Fruit fly (Drosophila melanogaster) whole organism, adult: ENCODE results near the gene CG1750.

Source experiments
- CG12768 ChIP-seq: fragments of 200-800 bp; sonication (Bioruptor generic); optimal IDR thresholded peaks from 2 replicates; lab custom pipeline; 2017; ENCODE audit warnings: missing biosample characterization, missing genetic modification characterization, mild to moderate bottlenecking, moderate library complexity, missing genetic modification reagents
- Clk ChIP-seq: fragments of 200-800 bp; sonication (Bioruptor generic); optimal IDR thresholded peaks from 2 replicates; lab custom pipeline; 2017; ENCODE audit warnings: missing biosample characterization, missing genetic modification characterization
- ovo ChIP-seq: fragments of 200-800 bp; sonication (Bioruptor generic); optimal IDR thresholded peaks from 2 replicates; lab custom pipeline; 2016; ENCODE audit warnings: missing biosample characterization, missing genetic modification characterization
- tj ChIP-seq: fragments of 200-800 bp; sonication (Bioruptor generic); optimal IDR thresholded peaks from 3 replicates; lab custom pipeline; 2017; ENCODE audit warnings: missing biosample characterization, mild to moderate bottlenecking, missing genetic modification characterization, moderate library complexity
- toe ChIP-seq: fragments of 200-800 bp; sonication (Bioruptor generic); optimal IDR thresholded peaks from 2 replicates; lab custom pipeline; 2016; ENCODE audit warnings: missing biosample characterization, missing genetic modification characterization

DNA sequence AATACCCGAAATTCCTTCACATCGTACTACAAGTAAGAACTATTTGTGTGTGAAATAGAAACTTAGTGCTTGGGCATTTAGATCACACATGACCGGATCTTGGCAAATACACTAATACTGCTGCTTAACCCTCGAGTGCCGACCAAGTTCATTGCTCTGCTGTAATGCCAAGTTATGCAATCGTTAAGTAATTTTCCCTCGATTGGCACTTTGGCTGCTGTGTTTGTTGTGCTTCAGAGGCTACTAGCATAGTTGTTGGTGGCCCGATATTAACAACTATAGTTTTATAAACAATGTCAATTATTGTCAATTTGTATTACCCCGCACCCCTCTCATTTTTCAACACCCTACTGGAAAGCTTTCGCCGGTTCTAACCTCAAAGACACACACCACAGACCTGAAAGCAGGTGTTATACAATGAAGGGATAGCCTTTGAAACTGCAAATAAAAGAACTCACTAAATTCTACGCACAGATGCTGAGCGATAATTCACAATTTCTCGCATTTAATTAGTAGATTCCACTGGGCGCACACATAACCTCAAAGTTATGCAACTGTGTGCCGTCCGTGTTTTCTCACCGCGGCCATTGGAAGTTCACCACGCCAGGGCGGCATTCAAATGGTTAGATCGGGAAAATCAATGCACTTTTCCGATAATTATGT is 36.4 kb downstream of the CG1750 start:
- peak; percentile 56 for TF ChIP-seq CG12768 (GFP tag; lab: Kevin White, UChicago)
- TF ChIP-seq Clk = peak; percentile 15
- TF ChIP-seq tj (GFP tag; lab: Kevin White, UChicago) = peak; percentile 35
- no peak for TF ChIP-seq toe (GFP tag; lab: Kevin White, UChicago)
- TF ChIP-seq ovo (GFP tag; lab: Kevin White, UChicago) = peak; percentile 49
